Fruit fly (Drosophila melanogaster): Measurements from ENCODE around the gene east.
A peak's percentile ranks its signal among the peaks of the same experiment; 100 is the strongest.

DNA sequence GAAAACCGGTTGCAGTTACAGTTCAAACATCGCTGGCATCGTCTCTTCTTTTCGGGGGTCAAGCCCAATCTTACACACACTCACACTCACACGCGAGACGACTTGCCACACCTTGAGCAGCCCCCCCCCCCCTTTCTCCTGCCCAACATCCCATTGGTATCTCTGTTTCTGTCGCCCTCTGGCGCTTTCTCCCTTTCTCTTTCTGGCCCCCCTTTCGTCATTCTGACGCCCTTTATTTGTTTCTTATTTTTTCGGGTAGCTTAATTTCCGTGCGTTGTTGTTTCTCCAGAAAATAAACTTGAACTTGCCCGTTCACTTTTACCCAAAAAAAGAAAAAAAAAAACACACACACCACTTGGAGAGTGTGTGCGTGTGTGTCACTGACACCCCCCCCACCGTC is 38.5 kb upstream of the east start:
- TF ChIP-seq Dll (optimal IDR thresholded peaks at IDR 0.05) = peak; percentile 30
- no peak for TF ChIP-seq psq (optimal IDR thresholded peaks at IDR 0.05)
- no peak for TF ChIP-seq CG8478 (optimal IDR thresholded peaks at IDR 0.05)

Measured in whole organism.